Worm (Caenorhabditis elegans) whole organism, early embryonic: Measurements from ENCODE around the gene Y39E4B.13.

ENCODE experiments used
- B0310.2 ChIP-seq: sonication (generic microtip); optimal IDR thresholded peaks from 2 replicates; lab custom pipeline; 2016; ENCODE audit warnings: mild to moderate bottlenecking, missing genetic modification characterization, missing compliant biosample characterization
- F13C5.2 ChIP-seq: sonication (generic microtip); optimal IDR thresholded peaks from 2 replicates; lab custom pipeline; 2017; ENCODE audit warnings: mild to moderate bottlenecking, missing genetic modification characterization, inconsistent platforms, missing compliant biosample characterization
- aly-1 ChIP-seq: sonication (generic microtip); optimal IDR thresholded peaks from 2 replicates; lab custom pipeline; 2016; ENCODE audit warnings: missing genetic modification characterization, missing compliant biosample characterization
- ama-1 ChIP-seq: fragments of 150-350 bp; optimal IDR thresholded peaks from 2 replicates; lab custom pipeline; 2014
- ceh-13 ChIP-seq: fragments of 200-800 bp; sonication (Bioruptor generic); optimal IDR thresholded peaks from 2 replicates; lab custom pipeline; 2018; ENCODE audit warnings: mild to moderate bottlenecking, missing genetic modification characterization, missing compliant biosample characterization
- ceh-36 ChIP-seq: sonication (generic microtip); optimal IDR thresholded peaks from 2 replicates; lab custom pipeline; 2016; ENCODE audit warnings: missing genetic modification characterization, inconsistent platforms, missing compliant biosample characterization
- ets-7 ChIP-seq: sonication (generic microtip); optimal IDR thresholded peaks from 2 replicates; lab custom pipeline; 2016; ENCODE audit warnings: missing genotype, missing genetic modification characterization, missing compliant biosample characterization
- flt-1 ChIP-seq: fragments of 200-800 bp; sonication (Bioruptor generic); IDR thresholded peaks from 2 replicates; pipeline ENCODE4 v1.3.6; 2022; ENCODE audit warnings: missing genetic modification characterization, missing compliant biosample characterization
- hmbx-1 ChIP-seq: sonication (generic microtip); optimal IDR thresholded peaks from 2 replicates; lab custom pipeline; 2016; ENCODE audit warnings: mild to moderate bottlenecking, missing genetic modification characterization, missing compliant biosample characterization
- hmg-4 ChIP-seq: fragments of 200-800 bp; sonication (Bioruptor generic); optimal IDR thresholded peaks from 2 replicates; lab custom pipeline; 2018; ENCODE audit warnings: mild to moderate bottlenecking, missing genetic modification characterization, missing compliant biosample characterization
- hnd-1 ChIP-seq: sonication (generic microtip); optimal IDR thresholded peaks from 2 replicates; lab custom pipeline; 2016; ENCODE audit warnings: missing genetic modification characterization, missing compliant biosample characterization
- pes-1 ChIP-seq: fragments of 200-800 bp; sonication (Bioruptor generic); IDR thresholded peaks from 2 replicates; pipeline ENCODE4 v1.3.6; 2022; ENCODE audit warnings: missing genetic modification reagents, missing genetic modification characterization, missing compliant biosample characterization
- scrt-1 ChIP-seq: fragments of 200-800 bp; sonication (Bioruptor generic); IDR thresholded peaks from 2 replicates; pipeline ENCODE4 v1.3.6; 2022; ENCODE audit warnings: missing genetic modification characterization, missing compliant biosample characterization
- sea-1 ChIP-seq: fragments of 200-800 bp; sonication (Bioruptor generic); conservative IDR thresholded peaks from 2 replicates; pipeline ENCODE4 v1.3.6; 2022; ENCODE audit warnings: missing genetic modification characterization, missing compliant biosample characterization
- tbx-11 ChIP-seq: fragments of 200-800 bp; sonication (Bioruptor generic); IDR thresholded peaks from 2 replicates; pipeline ENCODE4 v1.3.6; 2022; ENCODE audit warnings: missing genetic modification characterization, missing compliant biosample characterization
- tbx-37 ChIP-seq: fragments of 200-800 bp; sonication (Bioruptor generic); conservative IDR thresholded peaks from 2 replicates; pipeline ENCODE4 v1.3.6; 2022; ENCODE audit warnings: missing genetic modification reagents, missing genetic modification characterization, missing compliant biosample characterization
- tra-4 ChIP-seq: sonication (generic microtip); optimal IDR thresholded peaks from 2 replicates; lab custom pipeline; 2017; ENCODE audit warnings: missing genetic modification characterization, missing compliant biosample characterization

Y39E4B.13 gene

DNA sequence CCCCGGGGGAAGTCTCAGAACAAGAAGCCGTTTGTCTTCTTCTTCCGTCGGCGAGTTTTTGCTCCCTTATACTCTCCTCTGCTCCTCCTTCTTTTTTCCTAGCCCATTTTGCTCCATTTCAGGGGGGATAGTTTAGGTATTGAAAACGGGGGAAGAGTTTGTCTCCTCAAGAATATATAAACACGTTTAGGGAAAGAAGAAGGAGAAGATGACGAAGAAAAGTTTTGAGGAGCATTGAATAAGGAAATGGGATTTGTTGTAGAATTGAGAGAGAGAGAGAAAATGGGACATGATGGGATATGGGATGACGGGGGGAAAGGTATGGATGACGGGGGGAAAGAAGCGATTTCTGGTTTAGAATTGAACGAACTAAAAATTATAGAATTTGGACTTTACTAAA, 32.5 kb downstream of the Y39E4B.13 start:
- TF ChIP-seq hnd-1 (tag; lab: Kevin White, UChicago) (no peak), tra-4 (tag; lab: Kevin White, UChicago) (no peak), hmbx-1 (tag; lab: Kevin White, UChicago) (no peak), F13C5.2 (tag; lab: Kevin White, UChicago) (no peak), ceh-36 (tag; lab: Kevin White, UChicago) (no peak), tbx-11 (GFP tag; lab: Robert Waterston, UW) (no peak)

DNA sequence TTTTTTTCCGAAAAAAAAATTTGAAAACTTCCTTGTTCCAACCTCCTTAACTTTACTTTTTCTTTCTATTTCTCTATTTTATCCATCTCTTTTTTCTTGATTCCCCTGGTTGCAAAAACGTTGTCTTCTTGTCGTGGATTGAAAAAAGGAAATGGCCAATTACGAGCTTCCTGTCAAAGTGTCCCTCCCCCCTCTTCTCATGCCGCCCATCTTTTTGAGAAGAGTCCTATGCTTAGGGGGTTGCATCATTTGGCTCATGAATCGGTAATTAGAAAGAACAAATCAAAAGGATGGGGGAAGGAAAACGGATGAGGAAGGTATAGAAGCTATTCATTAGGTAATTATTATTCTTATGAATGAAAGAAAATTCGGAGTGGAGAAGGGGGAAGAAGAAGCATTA, 36.2 kb downstream of the Y39E4B.13 start:
- TF ChIP-seq tbx-37 (GFP tag; lab: Robert Waterston, UW) = no peak
- no peak for TF ChIP-seq tra-4 (tag; lab: Kevin White, UChicago)
- TF ChIP-seq F13C5.2 (tag; lab: Kevin White, UChicago) = no peak
- no peak for TF ChIP-seq hmbx-1 (tag; lab: Kevin White, UChicago)
- TF ChIP-seq tbx-11 (GFP tag; lab: Robert Waterston, UW) = no peak
- TF ChIP-seq ceh-36 (tag; lab: Kevin White, UChicago) = no peak
- TF ChIP-seq flt-1 (GFP tag; lab: Robert Waterston, UW) = no peak
- no peak for TF ChIP-seq B0310.2 (tag; lab: Kevin White, UChicago)
- no peak for TF ChIP-seq hmg-4 (GFP tag; lab: Kevin White, UChicago)
- no peak for TF ChIP-seq ceh-13 (GFP tag; lab: Kevin White, UChicago)

ce11 chrIII:13131220-13131619, 40.3 kb downstream of the Y39E4B.13 start:
- TF ChIP-seq ets-7 (tag; lab: Kevin White, UChicago) = no peak
- no peak for TF ChIP-seq hmbx-1 (tag; lab: Kevin White, UChicago)
- TF ChIP-seq F13C5.2 (tag; lab: Kevin White, UChicago) = no peak
- no peak for TF ChIP-seq hnd-1 (tag; lab: Kevin White, UChicago)
- no peak for TF ChIP-seq flt-1 (GFP tag; lab: Robert Waterston, UW)
- TF ChIP-seq sea-1 (GFP tag; lab: Robert Waterston, UW) = no peak
- no peak for TF ChIP-seq ceh-13 (GFP tag; lab: Kevin White, UChicago)
- no peak for TF ChIP-seq hmg-4 (GFP tag; lab: Kevin White, UChicago)
- TF ChIP-seq aly-1 (tag; lab: Kevin White, UChicago) = no peak
- TF ChIP-seq pes-1 = no peak
- TF ChIP-seq B0310.2 (tag; lab: Kevin White, UChicago) = no peak
- no peak for TF ChIP-seq tra-4 (tag; lab: Kevin White, UChicago)
- no peak for TF ChIP-seq tbx-37 (GFP tag; lab: Robert Waterston, UW)
- no peak for TF ChIP-seq tbx-11 (GFP tag; lab: Robert Waterston, UW)
- no peak for TF ChIP-seq scrt-1 (GFP tag; lab: Robert Waterston, UW)

ce11 chrIII:13139301-13139700, 48.4 kb downstream of the Y39E4B.13 start, which contains the start of gene bre-2:
Gene bre-2, minus strand, starts transcription at chrIII:13139626.
- TF ChIP-seq B0310.2 (tag; lab: Kevin White, UChicago) (no peak), ceh-13 (GFP tag; lab: Kevin White, UChicago) (no peak), tbx-37 (GFP tag; lab: Robert Waterston, UW) (no peak), tbx-11 (GFP tag; lab: Robert Waterston, UW) (no peak), hmg-4 (GFP tag; lab: Kevin White, UChicago) (no peak), scrt-1 (GFP tag; lab: Robert Waterston, UW) (no peak), ama-1 (lab: Kevin White, UChicago) (no peak), ets-7 (tag; lab: Kevin White, UChicago) (no peak), F13C5.2 (tag; lab: Kevin White, UChicago) (no peak), aly-1 (tag; lab: Kevin White, UChicago) (no peak), sea-1 (GFP tag; lab: Robert Waterston, UW) (no peak), hmbx-1 (tag; lab: Kevin White, UChicago) (no peak)
